Fruit fly (Drosophila melanogaster) whole organism, embryonic: ENCODE data around the gene CG7627.
A peak's percentile ranks its signal among the peaks of the same experiment; 100 is the strongest.

Source experiments
- Bdp1 ChIP-seq: fragments of 200-800 bp; sonication (Bioruptor generic); optimal IDR thresholded peaks from 3 replicates; lab custom pipeline; 2016; ENCODE audit warnings: missing biosample characterization, missing genetic modification characterization
- CG12219 ChIP-seq: fragments of 200-800 bp; sonication (Bioruptor generic); optimal IDR thresholded peaks from 3 replicates; lab custom pipeline; 2018; ENCODE audit warnings: missing biosample characterization, mild to moderate bottlenecking, missing genetic modification characterization
- CG13296 ChIP-seq: fragments of 200-800 bp; sonication (Bioruptor generic); optimal IDR thresholded peaks from 3 replicates; lab custom pipeline; 2018; ENCODE audit warnings: missing biosample characterization, mild to moderate bottlenecking, missing genetic modification characterization
- CG13624 ChIP-seq: fragments of 200-800 bp; sonication (Bioruptor generic); optimal IDR thresholded peaks from 2 replicates; lab custom pipeline; 2016; ENCODE audit warnings: missing biosample characterization, missing genetic modification characterization
- CG15073 ChIP-seq: fragments of 200-800 bp; sonication (Bioruptor generic); optimal IDR thresholded peaks from 2 replicates; lab custom pipeline; 2016; ENCODE audit warnings: missing biosample characterization, missing genetic modification characterization
- CG18262 ChIP-seq: fragments of 200-800 bp; optimal IDR thresholded peaks from 3 replicates; lab custom pipeline; 2019; ENCODE audit warnings: missing biosample characterization, mild to moderate bottlenecking, missing genetic modification characterization, moderate library complexity
- CG18476 ChIP-seq: fragments of 200-800 bp; sonication (Bioruptor generic); optimal IDR thresholded peaks from 2 replicates; lab custom pipeline; 2016; ENCODE audit warnings: missing biosample characterization, mild to moderate bottlenecking, missing genetic modification characterization
- CG18599 ChIP-seq: fragments of 200-800 bp; sonication (Bioruptor generic); optimal IDR thresholded peaks from 3 replicates; lab custom pipeline; 2017; ENCODE audit warnings: missing biosample characterization, missing genetic modification characterization, mild to moderate bottlenecking, moderate library complexity, missing genetic modification reagents
- CG32767 ChIP-seq: fragments of 200-800 bp; sonication (Bioruptor generic); IDR thresholded peaks from 2 replicates; pipeline ENCODE4 v1.3.6; 2022; ENCODE audit warnings: missing biosample characterization, missing genetic modification characterization
- CG3726 ChIP-seq: fragments of 200-800 bp; sonication (Bioruptor generic); IDR thresholded peaks from 3 replicates; pipeline ENCODE4, ENCODE4 v1.3.6; 2022; ENCODE audit warnings: missing biosample characterization, missing genetic modification characterization
- CG6683 ChIP-seq: fragments of 200-800 bp; sonication (Bioruptor generic); optimal IDR thresholded peaks from 2 replicates; lab custom pipeline; 2017; ENCODE audit warnings: missing biosample characterization, mild to moderate bottlenecking, missing genetic modification characterization, missing genetic modification reagents
- CG8924 ChIP-seq: fragments of 200-800 bp; optimal IDR thresholded peaks from 3 replicates; lab custom pipeline; 2019; ENCODE audit warnings: missing biosample characterization, mild to moderate bottlenecking, missing genetic modification characterization, moderate library complexity
- CG9727 ChIP-seq: fragments of 200-800 bp; sonication (Bioruptor generic); optimal IDR thresholded peaks from 3 replicates; lab custom pipeline; 2017; ENCODE audit warnings: missing biosample characterization, mild to moderate bottlenecking, missing genetic modification characterization
- Chrac-16 ChIP-seq: fragments of 200-800 bp; sonication (Bioruptor generic); optimal IDR thresholded peaks from 3 replicates; lab custom pipeline; 2016; ENCODE audit warnings: missing biosample characterization, missing genetic modification characterization
- D19B ChIP-seq: fragments of 200-800 bp; sonication (Bioruptor generic); optimal IDR thresholded peaks from 2 replicates; lab custom pipeline; 2017; ENCODE audit warnings: missing biosample characterization, mild to moderate bottlenecking, missing genetic modification characterization
- Deaf1 ChIP-seq: fragments of 200-800 bp; optimal IDR thresholded peaks from 3 replicates; lab custom pipeline; 2019; ENCODE audit warnings: missing biosample characterization, mild to moderate bottlenecking, missing genetic modification characterization, moderate library complexity
- Dp ChIP-seq: fragments of 200-800 bp; sonication (Bioruptor generic); optimal IDR thresholded peaks from 2 replicates; lab custom pipeline; 2018; ENCODE audit warnings: missing biosample characterization, mild to moderate bottlenecking, missing genetic modification characterization, moderate library complexity
- Eip74EF ChIP-seq, 2 experiments: fragments of 200-800 bp in 1 of 2; fragments of >200 bp in 1 of 2; sonication (Bioruptor generic) in 1 of 2; optimal IDR thresholded peaks; 2 replicates each; lab custom pipeline; 2017 to 2019; ENCODE audit warnings: missing biosample characterization in 2 of 2, missing genetic modification characterization in 2 of 2, mild to moderate bottlenecking in 1 of 2, moderate library complexity in 1 of 2
- Hand ChIP-seq: fragments of 200-800 bp; sonication (Bioruptor generic); optimal IDR thresholded peaks from 2 replicates; lab custom pipeline; 2017; ENCODE audit warnings: mild to moderate bottlenecking, missing biosample characterization, missing genetic modification reagents, missing genetic modification characterization
- MBD-R2 ChIP-seq: fragments of 200-800 bp; sonication (Bioruptor generic); IDR thresholded peaks from 2 replicates; pipeline ENCODE4 v1.3.6; 2022; ENCODE audit warnings: missing biosample characterization, missing genetic modification characterization
- Max ChIP-seq: fragments of 200-800 bp; sonication (Bioruptor generic); optimal IDR thresholded peaks from 2 replicates; lab custom pipeline; 2016; ENCODE audit warnings: missing biosample characterization, mild to moderate bottlenecking, missing genetic modification characterization
- Myb ChIP-seq: fragments of 200-800 bp; sonication (Bioruptor generic); optimal IDR thresholded peaks from 2 replicates; lab custom pipeline; 2016; ENCODE audit warnings: missing biosample characterization, missing genetic modification characterization
- Oaz ChIP-seq: fragments of 200-800 bp; sonication (Bioruptor generic); IDR thresholded peaks from 2 replicates; pipeline ENCODE4 v1.3.6; 2022; ENCODE audit warnings: missing biosample characterization, missing genetic modification characterization
- Xrp1 ChIP-seq: fragments of 200-800 bp; sonication (Bioruptor generic); IDR thresholded peaks from 2 replicates; pipeline ENCODE4 v1.3.6; 2022; ENCODE audit warnings: missing biosample characterization, missing genetic modification characterization
- ap ChIP-seq: fragments of 200-800 bp; sonication (Bioruptor generic); IDR thresholded peaks from 2 replicates; pipeline ENCODE4 v1.3.6; 2022; ENCODE audit warnings: missing biosample characterization, missing genetic modification characterization
- bbx ChIP-seq: fragments of 200-800 bp; sonication (Bioruptor generic); IDR thresholded peaks from 2 replicates; pipeline ENCODE4 v1.3.6; 2022; ENCODE audit warnings: missing biosample characterization, missing genetic modification characterization; ENCODE audit not compliant: partially characterized antibody
- bowl ChIP-seq: fragments of 200-800 bp; sonication (Bioruptor generic); IDR thresholded peaks from 2 replicates; pipeline ENCODE4 v1.3.6; 2022; ENCODE audit warnings: missing biosample characterization, missing genetic modification characterization
- chif ChIP-seq, 2 experiments: fragments of 200-800 bp; sonication (Bioruptor generic); optimal IDR thresholded peaks; 3 replicates each; lab custom pipeline; 2016; ENCODE audit warnings: missing biosample characterization in 2 of 2, missing genetic modification characterization in 2 of 2
- dm ChIP-seq: fragments of 200-800 bp; sonication (Bioruptor generic); optimal IDR thresholded peaks from 3 replicates; lab custom pipeline; 2016; ENCODE audit warnings: missing biosample characterization, missing genetic modification characterization
- dmrt99B ChIP-seq: fragments of 200-800 bp; sonication (Bioruptor generic); optimal IDR thresholded peaks from 2 replicates; lab custom pipeline; 2018; ENCODE audit warnings: missing biosample characterization, mild to moderate bottlenecking, missing genetic modification characterization, moderate library complexity
- fd102C ChIP-seq: fragments of 200-800 bp; sonication (Bioruptor generic); optimal IDR thresholded peaks from 2 replicates; lab custom pipeline; 2018; ENCODE audit warnings: missing biosample characterization, mild to moderate bottlenecking, missing genetic modification characterization, moderate library complexity
- fd96Cb ChIP-seq: fragments of 200-800 bp; sonication (Bioruptor generic); optimal IDR thresholded peaks from 2 replicates; lab custom pipeline; 2018; ENCODE audit warnings: missing biosample characterization, mild to moderate bottlenecking, missing genetic modification characterization, moderate library complexity
- gce ChIP-seq: fragments of 200-800 bp; sonication (Bioruptor generic); IDR thresholded peaks from 3 replicates; pipeline ENCODE4 v1.3.6; 2022; ENCODE audit warnings: missing biosample characterization, missing genetic modification characterization
- gem ChIP-seq: fragments of 200-800 bp; sonication (Bioruptor generic); optimal IDR thresholded peaks from 2 replicates; lab custom pipeline; 2019; ENCODE audit warnings: missing biosample characterization, mild to moderate bottlenecking, missing genetic modification characterization, moderate library complexity
- jigr1 ChIP-seq: fragments of 200-800 bp; sonication (Bioruptor generic); IDR thresholded peaks from 3 replicates; pipeline ENCODE4 v1.3.6; 2022; ENCODE audit warnings: missing biosample characterization, missing genetic modification characterization
- lab ChIP-seq: fragments of 200-800 bp; sonication (Bioruptor generic); optimal IDR thresholded peaks from 3 replicates; lab custom pipeline; 2017; ENCODE audit warnings: missing biosample characterization, missing genetic modification characterization, mild to moderate bottlenecking, moderate library complexity, missing genetic modification reagents
- nmo ChIP-seq: fragments of 200-800 bp; sonication (Bioruptor generic); optimal IDR thresholded peaks from 2 replicates; lab custom pipeline; 2018; ENCODE audit warnings: missing biosample characterization, mild to moderate bottlenecking, missing genetic modification characterization, moderate library complexity
- nom ChIP-seq: fragments of 200-800 bp; sonication (Bioruptor generic); optimal IDR thresholded peaks from 2 replicates; lab custom pipeline; 2017; ENCODE audit warnings: missing biosample characterization, missing genetic modification characterization, mild to moderate bottlenecking, moderate library complexity, missing genetic modification reagents
- odd ChIP-seq: fragments of 200-800 bp; sonication (Bioruptor generic); optimal IDR thresholded peaks from 2 replicates; lab custom pipeline; 2017; ENCODE audit warnings: missing biosample characterization, mild to moderate bottlenecking, missing genetic modification characterization
- sc ChIP-seq, 3 experiments: fragments of >200 bp in 2 of 3; fragments of 200-800 bp in 1 of 3; sonication (Bioruptor generic) in 1 of 3; optimal IDR thresholded peaks; 2 replicates in 2 of 3; 3 replicates in 1 of 3; lab custom pipeline; 2017; ENCODE audit warnings: mild to moderate bottlenecking in 1 of 3, missing biosample characterization in 1 of 3, missing genetic modification characterization in 1 of 3, missing genetic modification reagents in 1 of 3
- schlank ChIP-seq: fragments of 200-800 bp; sonication (Bioruptor generic); optimal IDR thresholded peaks from 2 replicates; lab custom pipeline; 2018; ENCODE audit warnings: missing biosample characterization, mild to moderate bottlenecking, missing genetic modification characterization
- slp2 ChIP-seq: fragments of 200-800 bp; sonication (Bioruptor generic); optimal IDR thresholded peaks from 2 replicates; lab custom pipeline; 2016; ENCODE audit warnings: missing biosample characterization, missing genetic modification characterization
- sna ChIP-seq: fragments of 200-800 bp; sonication (Bioruptor generic); IDR thresholded peaks from 2 replicates; pipeline ENCODE4 v1.3.6; 2022; ENCODE audit warnings: missing biosample characterization, missing genetic modification characterization; ENCODE audit not compliant: partially characterized antibody
- sqz ChIP-seq: fragments of 200-800 bp; sonication (Bioruptor generic); optimal IDR thresholded peaks from 3 replicates; lab custom pipeline; 2018; ENCODE audit warnings: missing biosample characterization, mild to moderate bottlenecking, missing genetic modification characterization
- trem ChIP-seq: fragments of 200-800 bp; optimal IDR thresholded peaks from 3 replicates; lab custom pipeline; 2019; ENCODE audit warnings: missing biosample characterization, mild to moderate bottlenecking, missing genetic modification characterization, moderate library complexity
- wek ChIP-seq: fragments of 200-800 bp; sonication (Bioruptor generic); optimal IDR thresholded peaks from 3 replicates; lab custom pipeline; 2018; ENCODE audit warnings: missing biosample characterization, mild to moderate bottlenecking, missing genetic modification characterization, moderate library complexity
- z ChIP-seq: fragments of 200-800 bp; sonication (Bioruptor generic); IDR thresholded peaks from 3 replicates; pipeline ENCODE4 v1.3.6; 2022; ENCODE audit warnings: missing biosample characterization, missing genetic modification characterization

CG7627 gene

DNA sequence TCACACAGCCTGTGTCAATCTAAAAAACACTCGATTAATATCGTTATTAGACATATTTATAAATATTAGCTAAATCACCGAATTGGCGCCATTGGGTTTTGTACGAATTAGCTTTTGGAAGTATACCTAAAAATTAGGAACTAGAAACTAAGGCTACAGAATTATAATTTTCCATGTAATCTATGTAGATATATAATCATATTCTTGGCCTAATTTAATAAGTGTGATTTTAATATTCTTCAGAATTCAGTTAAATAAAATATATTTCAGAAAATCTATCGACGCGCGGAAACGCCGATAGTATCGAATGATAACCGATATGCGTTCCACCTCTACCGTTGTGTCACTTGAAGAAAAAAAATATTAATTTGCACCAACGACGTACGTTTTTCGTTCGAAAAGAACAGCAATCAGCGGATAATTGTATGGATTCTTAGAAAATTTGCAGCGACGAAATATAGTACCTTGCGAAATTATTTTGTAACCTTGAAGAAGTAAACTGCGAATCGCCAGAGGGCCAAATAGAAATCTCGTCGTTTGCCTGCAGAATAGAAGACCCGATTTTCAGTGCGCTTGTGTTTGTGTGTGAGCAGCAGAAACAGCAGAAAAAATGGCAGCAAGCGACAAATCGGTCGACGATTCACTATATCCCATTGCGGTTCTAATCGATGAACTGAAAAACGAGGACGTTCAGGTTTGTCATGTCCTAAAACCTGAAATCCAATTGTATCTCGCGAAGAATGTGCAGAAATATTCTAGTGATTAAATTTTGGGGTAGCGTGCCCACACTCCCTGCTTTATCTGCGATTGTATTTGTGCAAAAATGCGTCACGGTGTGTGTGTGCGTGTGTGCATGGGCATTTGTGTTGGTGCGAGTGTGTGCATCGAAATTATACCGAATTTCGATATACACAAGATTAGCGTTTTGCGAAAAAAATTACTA is 3.7 kb upstream of the CG7627 start, which contains the start of gene Pp2A-29B (continued):
- TF ChIP-seq MBD-R2: 0 out of 2 replicates have a peak, but pooled peaks have one; percentile 7
- no peak for TF ChIP-seq D19B (GFP tag; lab: Kevin White, UChicago)
- TF ChIP-seq CG18262 (tag; lab: Kevin White, UChicago): peak; percentile 45
- no peak for TF ChIP-seq CG3726 (GFP tag; lab: Robert Waterston, UW)
- peak; percentile 93 for TF ChIP-seq sqz
- no peak for TF ChIP-seq Oaz
- TF ChIP-seq fd102C (GFP tag; lab: Kevin White, UChicago): no peak
- no peak for TF ChIP-seq schlank (tag; lab: Kevin White, UChicago)
- no peak for TF ChIP-seq ap (GFP tag; lab: Robert Waterston, UW)
- TF ChIP-seq Myb (GFP tag; lab: Kevin White, UChicago): no peak
- peak; percentile 80 for TF ChIP-seq trem (tag; lab: Kevin White, UChicago)
- peak; percentile 7 for TF ChIP-seq Deaf1 (tag; lab: Kevin White, UChicago)
- peak; percentile 78 for TF ChIP-seq nmo
- TF ChIP-seq nom: no peak
- no peak for TF ChIP-seq odd (GFP tag; lab: Kevin White, UChicago)
- no peak for TF ChIP-seq CG15073 (GFP tag; lab: Kevin White, UChicago)
- TF ChIP-seq wek (GFP tag; lab: Kevin White, UChicago): no peak
- TF ChIP-seq gce (GFP tag; lab: Robert Waterston, UW): no peak
- peak; percentile 15 for TF ChIP-seq CG18476 (GFP tag; lab: Kevin White, UChicago)
- no peak for TF ChIP-seq CG18599 (GFP tag; lab: Kevin White, UChicago)
- no peak for TF ChIP-seq chif (GFP tag; optimal IDR thresholded peaks at IDR 0.05; lab: Kevin White, UChicago)
- peak; percentile 23 for TF ChIP-seq Max (GFP tag; lab: Kevin White, UChicago)
- TF ChIP-seq Chrac-16 (GFP tag; lab: Kevin White, UChicago): no peak
- no peak for TF ChIP-seq CG13296 (GFP tag; lab: Kevin White, UChicago)
- no peak for TF ChIP-seq dmrt99B
- TF ChIP-seq CG12219 (GFP tag; lab: Kevin White, UChicago): no peak
- TF ChIP-seq CG32767 (GFP tag; lab: Robert Waterston, UW): peak; percentile 33; the same call in 1 of the 2 replicates
- TF ChIP-seq Dp: peak; percentile 80
- no peak for TF ChIP-seq jigr1 (GFP tag; lab: Robert Waterston, UW)
- TF ChIP-seq bbx (GFP tag; lab: Robert Waterston, UW): peak; percentile 98
- no peak for TF ChIP-seq Eip74EF (GFP tag; optimal IDR thresholded peaks at IDR 0.05; lab: Kevin White, UChicago)
- no peak for TF ChIP-seq Bdp1 (GFP tag; lab: Kevin White, UChicago)
- peak; percentile 48 for TF ChIP-seq gem (tag; lab: Kevin White, UChicago)
- TF ChIP-seq dm: no peak
- TF ChIP-seq sc (optimal IDR thresholded peaks at IDR 0.05; lab: Kevin White, UChicago): no peak
- no peak for TF ChIP-seq sc (GFP tag; optimal IDR thresholded peaks at IDR 0.05; lab: Kevin White, UChicago)
- TF ChIP-seq CG13624 (GFP tag; lab: Kevin White, UChicago): no peak
- TF ChIP-seq slp2 (GFP tag; lab: Kevin White, UChicago): no peak
- peak; percentile 99 for TF ChIP-seq sna (GFP tag; lab: Robert Waterston, UW)
- no peak for TF ChIP-seq fd96Cb (tag; lab: Kevin White, UChicago)
- TF ChIP-seq Hand (GFP tag; lab: Kevin White, UChicago): peak; percentile 34
- no peak for TF ChIP-seq Xrp1
- peak; percentile 61 for TF ChIP-seq CG9727 (GFP tag; lab: Kevin White, UChicago)
- TF ChIP-seq bowl: no peak
- no peak for TF ChIP-seq CG6683
- peak; percentile 42 for TF ChIP-seq CG8924
- peak; percentile 15 for TF ChIP-seq lab (GFP tag; lab: Kevin White, UChicago)
- TF ChIP-seq z (GFP tag; lab: Robert Waterston, UW): no peak
